Fruit fly (Drosophila melanogaster) whole organism, embryonic: ENCODE results near the gene ca.

ENCODE experiments used
- BEAF-32 ChIP-seq: fragments of 200-800 bp; sonication (Bioruptor generic); optimal IDR thresholded peaks from 3 replicates; lab custom pipeline; 2017; ENCODE audit warnings: missing biosample characterization, missing genetic modification characterization, mild to moderate bottlenecking, moderate library complexity, missing genetic modification reagents
- Bgb ChIP-seq: fragments of 200-800 bp; sonication (Bioruptor generic); IDR thresholded peaks from 2 replicates; pipeline ENCODE4 v1.3.6; 2022; ENCODE audit warnings: missing biosample characterization, missing genetic modification characterization; ENCODE audit not compliant: partially characterized antibody
- CG12299 ChIP-seq: fragments of 200-800 bp; sonication (Bioruptor generic); optimal IDR thresholded peaks from 2 replicates; lab custom pipeline; 2018; ENCODE audit warnings: missing biosample characterization, mild to moderate bottlenecking, missing genetic modification characterization
- CG12744 ChIP-seq: fragments of 200-800 bp; sonication (Bioruptor generic); optimal IDR thresholded peaks from 2 replicates; lab custom pipeline; 2016; ENCODE audit warnings: missing biosample characterization, missing genetic modification characterization
- CG16815 ChIP-seq: fragments of 200-800 bp; sonication (Bioruptor generic); optimal IDR thresholded peaks from 3 replicates; lab custom pipeline; 2017; ENCODE audit warnings: missing biosample characterization, mild to moderate bottlenecking, missing genetic modification characterization
- CG16863 ChIP-seq: fragments of 200-800 bp; sonication (Bioruptor generic); optimal IDR thresholded peaks from 3 replicates; lab custom pipeline; 2016; ENCODE audit warnings: missing biosample characterization, missing genetic modification characterization
- CG2202 ChIP-seq: fragments of 200-800 bp; sonication (Bioruptor generic); optimal IDR thresholded peaks from 2 replicates; lab custom pipeline; 2018; ENCODE audit warnings: missing biosample characterization, mild to moderate bottlenecking, missing genetic modification characterization
- CG32772 ChIP-seq: fragments of 200-800 bp; sonication (Bioruptor generic); IDR thresholded peaks from 2 replicates; pipeline ENCODE4 v1.3.6; 2022; ENCODE audit warnings: missing biosample characterization, missing genetic modification characterization
- CG34224 ChIP-seq: fragments of 200-800 bp; sonication (Bioruptor generic); IDR thresholded peaks from 3 replicates; pipeline ENCODE4 v1.3.6; 2022; ENCODE audit warnings: missing biosample characterization, missing genetic modification characterization; ENCODE audit not compliant: partially characterized antibody
- CG34422 ChIP-seq: fragments of 200-800 bp; sonication (Bioruptor generic); IDR thresholded peaks from 3 replicates; pipeline ENCODE4 v1.3.6; 2022; ENCODE audit warnings: missing biosample characterization, missing genetic modification characterization
- CG4404 ChIP-seq: fragments of 200-800 bp; sonication (Bioruptor generic); IDR thresholded peaks from 2 replicates; pipeline ENCODE4 v1.3.6; 2022; ENCODE audit warnings: missing biosample characterization, missing genetic modification characterization
- CG4730 ChIP-seq: fragments of 200-800 bp; sonication (Bioruptor generic); IDR thresholded peaks from 2 replicates; pipeline ENCODE4 v1.3.6; 2022; ENCODE audit warnings: missing biosample characterization, missing genetic modification characterization
- CG6654 ChIP-seq: fragments of 200-800 bp; sonication (Bioruptor generic); optimal IDR thresholded peaks from 2 replicates; lab custom pipeline; 2017; ENCODE audit warnings: missing biosample characterization, mild to moderate bottlenecking, missing genetic modification characterization
- CG6683 ChIP-seq: fragments of 200-800 bp; sonication (Bioruptor generic); optimal IDR thresholded peaks from 2 replicates; lab custom pipeline; 2017; ENCODE audit warnings: missing biosample characterization, mild to moderate bottlenecking, missing genetic modification characterization, missing genetic modification reagents
- CG8089 ChIP-seq: fragments of 200-800 bp; sonication (Bioruptor generic); optimal IDR thresholded peaks from 3 replicates; lab custom pipeline; 2016; ENCODE audit warnings: missing biosample characterization, missing genetic modification characterization
- CG8281 ChIP-seq: fragments of 200-800 bp; sonication (Bioruptor generic); optimal IDR thresholded peaks from 2 replicates; lab custom pipeline; 2018; ENCODE audit warnings: missing biosample characterization, mild to moderate bottlenecking, missing genetic modification characterization, moderate library complexity
- CG9727 ChIP-seq: fragments of 200-800 bp; sonication (Bioruptor generic); optimal IDR thresholded peaks from 3 replicates; lab custom pipeline; 2017; ENCODE audit warnings: missing biosample characterization, mild to moderate bottlenecking, missing genetic modification characterization
- CG9876 ChIP-seq: fragments of 200-800 bp; sonication (Bioruptor generic); optimal IDR thresholded peaks from 2 replicates; lab custom pipeline; 2016; ENCODE audit warnings: missing biosample characterization, missing genetic modification characterization
- E2f2 ChIP-seq: fragments of 200-800 bp; sonication (Bioruptor generic); IDR thresholded peaks from 2 replicates; pipeline ENCODE4 v1.3.6; 2022; ENCODE audit warnings: missing biosample characterization, missing genetic modification characterization
- Lhr ChIP-seq: fragments of 200-800 bp; sonication (Bioruptor generic); optimal IDR thresholded peaks from 3 replicates; lab custom pipeline; 2017; ENCODE audit warnings: mild to moderate bottlenecking, missing biosample characterization, missing genetic modification reagents, missing genetic modification characterization
- Med ChIP-seq: fragments of 200-800 bp; sonication (Bioruptor generic); peaks from one replicate; lab custom pipeline; 2016; ENCODE audit warnings: missing biosample characterization, missing genetic modification characterization, mild to moderate bottlenecking, inconsistent platforms, moderate library complexity
- Ssrp ChIP-seq: fragments of 200-800 bp; sonication (Bioruptor generic); optimal IDR thresholded peaks from 2 replicates; lab custom pipeline; 2018; ENCODE audit warnings: missing biosample characterization, mild to moderate bottlenecking, missing genetic modification characterization, moderate library complexity
- bab2 ChIP-seq: fragments of 200-800 bp; sonication (Bioruptor generic); optimal IDR thresholded peaks from 2 replicates; lab custom pipeline; 2016; ENCODE audit warnings: missing biosample characterization, missing genetic modification characterization
- bowl ChIP-seq: fragments of 200-800 bp; sonication (Bioruptor generic); IDR thresholded peaks from 2 replicates; pipeline ENCODE4 v1.3.6; 2022; ENCODE audit warnings: missing biosample characterization, missing genetic modification characterization
- bsh ChIP-seq, 2 experiments: fragments of 200-800 bp; sonication (Bioruptor generic); optimal IDR thresholded peaks; 2 replicates each; lab custom pipeline; 2017 to 2018; ENCODE audit warnings: mild to moderate bottlenecking in 2 of 2, missing biosample characterization in 2 of 2, missing genetic modification characterization in 2 of 2, moderate library complexity in 1 of 2
- caup ChIP-seq: fragments of 200-800 bp; sonication (Bioruptor generic); optimal IDR thresholded peaks from 3 replicates; lab custom pipeline; 2017; ENCODE audit warnings: missing biosample characterization, mild to moderate bottlenecking, missing genetic modification characterization, moderate library complexity; ENCODE audit not compliant: severe bottlenecking
- croc ChIP-seq: fragments of 200-800 bp; sonication (Bioruptor generic); conservative IDR thresholded peaks from 3 replicates; pipeline ENCODE4 v1.3.6; 2022; ENCODE audit warnings: missing biosample characterization, missing genetic modification characterization
- dati ChIP-seq: fragments of 200-800 bp; sonication (Bioruptor generic); IDR thresholded peaks from 2 replicates; pipeline ENCODE4 v1.3.6; 2022; ENCODE audit warnings: missing biosample characterization, missing genetic modification characterization
- dm ChIP-seq: fragments of 200-800 bp; sonication (Bioruptor generic); optimal IDR thresholded peaks from 3 replicates; lab custom pipeline; 2016; ENCODE audit warnings: missing biosample characterization, missing genetic modification characterization
- dmrt99B ChIP-seq: fragments of 200-800 bp; sonication (Bioruptor generic); optimal IDR thresholded peaks from 2 replicates; lab custom pipeline; 2018; ENCODE audit warnings: missing biosample characterization, mild to moderate bottlenecking, missing genetic modification characterization, moderate library complexity
- dpn ChIP-seq, 2 experiments: fragments of 200-800 bp; sonication (Bioruptor generic); optimal IDR thresholded peaks; 3 replicates each; lab custom pipeline; 2016; ENCODE audit warnings: missing biosample characterization in 2 of 2, missing genetic modification characterization in 2 of 2
- dysf ChIP-seq: fragments of 200-800 bp; sonication (Bioruptor generic); IDR thresholded peaks from 3 replicates; pipeline ENCODE4 v1.3.6; 2022; ENCODE audit warnings: missing biosample characterization, missing genetic modification characterization
- emc ChIP-seq: fragments of 200-800 bp; sonication (Bioruptor generic); optimal IDR thresholded peaks from 2 replicates; lab custom pipeline; 2016; ENCODE audit warnings: missing biosample characterization, missing genetic modification characterization
- eyg ChIP-seq: fragments of 200-800 bp; sonication (Bioruptor generic); optimal IDR thresholded peaks from 3 replicates; lab custom pipeline; 2016; ENCODE audit warnings: missing biosample characterization, missing genetic modification characterization
- fd96Cb ChIP-seq: fragments of 200-800 bp; sonication (Bioruptor generic); optimal IDR thresholded peaks from 2 replicates; lab custom pipeline; 2018; ENCODE audit warnings: missing biosample characterization, mild to moderate bottlenecking, missing genetic modification characterization, moderate library complexity
- jigr1 ChIP-seq: fragments of 200-800 bp; sonication (Bioruptor generic); IDR thresholded peaks from 3 replicates; pipeline ENCODE4 v1.3.6; 2022; ENCODE audit warnings: missing biosample characterization, missing genetic modification characterization
- kay ChIP-seq: fragments of 200-800 bp; sonication (Bioruptor generic); optimal IDR thresholded peaks from 2 replicates; lab custom pipeline; 2016; ENCODE audit warnings: missing biosample characterization, missing genetic modification characterization
- maf-S ChIP-seq: fragments of 200-800 bp; sonication (Bioruptor generic); optimal IDR thresholded peaks from 2 replicates; lab custom pipeline; 2016; ENCODE audit warnings: missing biosample characterization, missing genetic modification characterization
- nerfin-2 ChIP-seq: fragments of 200-800 bp; sonication (Bioruptor generic); IDR thresholded peaks from 2 replicates; pipeline ENCODE4 v1.3.6; 2022; ENCODE audit warnings: missing biosample characterization, missing genetic modification characterization; ENCODE audit not compliant: partially characterized antibody
- nmo ChIP-seq: fragments of 200-800 bp; sonication (Bioruptor generic); optimal IDR thresholded peaks from 2 replicates; lab custom pipeline; 2018; ENCODE audit warnings: missing biosample characterization, mild to moderate bottlenecking, missing genetic modification characterization, moderate library complexity
- otp ChIP-seq: fragments of 200-800 bp; sonication (Bioruptor generic); IDR thresholded peaks from 3 replicates; pipeline ENCODE4, ENCODE4 v1.3.6; 2022; ENCODE audit warnings: missing biosample characterization, missing genetic modification characterization
- pnt ChIP-seq: fragments of 200-800 bp; sonication (Bioruptor generic); optimal IDR thresholded peaks from 3 replicates; lab custom pipeline; 2016; ENCODE audit warnings: missing biosample characterization, missing genetic modification characterization
- rib ChIP-seq: fragments of 200-800 bp; sonication (Bioruptor generic); IDR thresholded peaks from 2 replicates; pipeline ENCODE4 v1.3.6; 2022; ENCODE audit warnings: missing biosample characterization, missing genetic modification characterization
- salm ChIP-seq: fragments of 200-800 bp; sonication (Bioruptor generic); optimal IDR thresholded peaks from 2 replicates; lab custom pipeline; 2018; ENCODE audit warnings: missing biosample characterization, mild to moderate bottlenecking, missing genetic modification characterization
- scrt ChIP-seq: fragments of 200-800 bp; sonication (Bioruptor generic); optimal IDR thresholded peaks from 2 replicates; lab custom pipeline; 2018; ENCODE audit warnings: missing biosample characterization, mild to moderate bottlenecking, missing genetic modification characterization, moderate library complexity
- sima ChIP-seq: fragments of 200-800 bp; sonication (Bioruptor generic); optimal IDR thresholded peaks from 2 replicates; lab custom pipeline; 2016; ENCODE audit warnings: missing biosample characterization, missing genetic modification characterization
- slou ChIP-seq: fragments of 200-800 bp; sonication (Bioruptor generic); optimal IDR thresholded peaks from 3 replicates; lab custom pipeline; 2016; ENCODE audit warnings: missing biosample characterization, missing genetic modification characterization
- sug ChIP-seq: fragments of 200-800 bp; optimal IDR thresholded peaks from 2 replicates; lab custom pipeline; 2019; ENCODE audit warnings: missing biosample characterization, mild to moderate bottlenecking, missing genetic modification characterization, moderate library complexity
- trem ChIP-seq: fragments of 200-800 bp; optimal IDR thresholded peaks from 3 replicates; lab custom pipeline; 2019; ENCODE audit warnings: missing biosample characterization, mild to moderate bottlenecking, missing genetic modification characterization, moderate library complexity
- tup ChIP-seq: fragments of 200-800 bp; sonication (Bioruptor generic); optimal IDR thresholded peaks from 2 replicates; lab custom pipeline; 2016; ENCODE audit warnings: missing biosample characterization, mild to moderate bottlenecking, missing genetic modification characterization, moderate library complexity
- vvl ChIP-seq: fragments of 200-800 bp; sonication (Bioruptor generic); IDR thresholded peaks from 2 replicates; pipeline ENCODE4 v1.3.6; 2022; ENCODE audit warnings: missing biosample characterization, missing genetic modification characterization

The ca gene

dm6 chr3R:29771645-29772089 is 34.9 kb upstream of the ca start:
- TF ChIP-seq bowl (GFP tag; lab: Robert Waterston, UW) (no peak), tup (GFP tag; lab: Kevin White, UChicago) (no peak), CG34224 (GFP tag; lab: Robert Waterston, UW) (peak; percentile 87), CG12744 (GFP tag; lab: Kevin White, UChicago) (no peak), slou (GFP tag; lab: Kevin White, UChicago) (no peak), sug (no peak), rib (0 out of 2 replicates have a peak, but pooled peaks have one; percentile 33), otp (peak; percentile 9; the same call in 1 of the 3 replicates), CG6654 (GFP tag; lab: Kevin White, UChicago) (no peak), maf-S (no peak), dm (GFP tag; lab: Kevin White, UChicago) (no peak), Lhr (GFP tag; lab: Kevin White, UChicago) (no peak), vvl (GFP tag; lab: Robert Waterston, UW) (peak; percentile 52; the same call in 1 of the 2 replicates), CG16815 (no peak), scrt (no peak), CG9876 (GFP tag; lab: Kevin White, UChicago) (no peak), nerfin-2 (GFP tag; lab: Robert Waterston, UW) (no peak; the same call in 1 of the 2 replicates), fd96Cb (no peak), Med (GFP tag; lab: Kevin White, UChicago) (peak; percentile 69), E2f2 (GFP tag; lab: Robert Waterston, UW) (peak; percentile 31; the same call in 1 of the 2 replicates), CG6683 (GFP tag; lab: Kevin White, UChicago) (no peak), emc (GFP tag; lab: Kevin White, UChicago) (no peak), dysf (GFP tag; lab: Robert Waterston, UW) (no peak), pnt (GFP tag; lab: Kevin White, UChicago) (no peak), jigr1 (GFP tag; lab: Robert Waterston, UW) (no peak), bsh (GFP tag; optimal IDR thresholded peaks at IDR 0.05; lab: Kevin White, UChicago) (no peak), CG2202 (tag; lab: Kevin White, UChicago) (peak; percentile 13), CG8281 (tag; lab: Kevin White, UChicago) (no peak), nmo (GFP tag; lab: Kevin White, UChicago) (no peak), caup (GFP tag; lab: Kevin White, UChicago) (no peak), CG12299 (tag; lab: Kevin White, UChicago) (no peak), dmrt99B (tag; lab: Kevin White, UChicago) (no peak), kay (GFP tag; lab: Kevin White, UChicago) (peak; percentile 99), dati (GFP tag; lab: Robert Waterston, UW) (no peak), sima (GFP tag; lab: Kevin White, UChicago) (no peak), CG9727 (GFP tag; lab: Kevin White, UChicago) (no peak), CG16863 (no peak), BEAF-32 (no peak), CG32772 (GFP tag; lab: Robert Waterston, UW) (no peak), CG4404 (no peak), bab2 (no peak), trem (tag; lab: Kevin White, UChicago) (no peak), Bgb (GFP tag; lab: Robert Waterston, UW) (peak; percentile 82; the same call in 1 of the 2 replicates), CG4730 (GFP tag; lab: Robert Waterston, UW) (no peak), dpn (GFP tag; optimal IDR thresholded peaks at IDR 0.05; lab: Kevin White, UChicago) (no peak), salm (tag; lab: Kevin White, UChicago) (peak; percentile 16), eyg (GFP tag; lab: Kevin White, UChicago) (no peak), CG8089 (no peak), CG34422 (GFP tag; lab: Robert Waterston, UW) (peak; percentile 26; the same call in 1 of the 3 replicates), Ssrp (tag; lab: Kevin White, UChicago) (no peak), croc (GFP tag; lab: Robert Waterston, UW) (no peak)
